Worm (Caenorhabditis elegans): ENCODE results near the gene wdr-48.

Gene wdr-48

DNA sequence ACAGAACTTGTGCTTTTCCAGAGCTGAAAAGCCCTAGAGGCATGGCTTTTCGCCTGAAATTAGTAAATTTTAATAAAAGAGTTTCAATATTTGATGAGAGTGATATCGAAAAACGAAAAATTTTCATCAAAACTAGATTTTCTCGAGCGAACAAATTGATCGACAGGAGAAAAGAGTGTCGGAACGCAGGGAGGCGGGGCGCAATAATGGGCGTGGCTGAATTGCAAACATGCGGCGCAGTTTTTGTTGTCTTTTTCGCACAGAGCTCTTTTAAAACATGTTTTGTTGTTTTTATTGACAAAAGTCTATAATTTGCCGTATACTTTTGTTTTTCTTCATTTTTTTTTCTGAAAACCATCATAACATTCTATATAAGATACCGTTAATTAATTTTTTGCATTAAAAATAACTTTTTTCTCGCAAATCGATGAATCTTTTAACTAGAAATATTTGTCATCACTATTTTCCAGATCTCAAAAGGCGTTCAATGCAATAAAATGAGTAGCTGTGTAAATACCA is at the start of gene wdr-48, which contains the start of gene sel-5:
Gene wdr-48 (plus strand): TSS at position 469 of the 519 bp plus-strand sequence.
Gene sel-5 (minus strand): TSS at position 53 of the 519 bp plus-strand sequence.
- TF ChIP-seq skn-1 (tag; optimal IDR thresholded peaks at IDR 0.05) (peak; percentile 55), isw-1 (GFP tag; IDR thresholded peaks at IDR 0.05) (no peak), ztf-11 (tag; optimal IDR thresholded peaks at IDR 0.05) (no peak), elt-3 (tag; optimal IDR thresholded peaks at IDR 0.05) (peak in 1 of 6 experiments; percentile 23), blmp-1 (tag; optimal IDR thresholded peaks at IDR 0.05) (peak; percentile 60), nhr-47 (tag; optimal IDR thresholded peaks at IDR 0.05) (peak; percentile 39), mab-9 (GFP tag; IDR thresholded peaks at IDR 0.05) (no peak), efl-1 (optimal IDR thresholded peaks at IDR 0.05) (peak; percentile 19 to 40), efl-1 (GFP tag; optimal IDR thresholded peaks at IDR 0.05 in 1 of 2) (peak; percentile 60 to 95), nhr-28 (tag; optimal IDR thresholded peaks at IDR 0.05) (no peak), C16A3.4 (tag; optimal IDR thresholded peaks at IDR 0.05) (peak; percentile 12), nhr-20 (tag; optimal IDR thresholded peaks at IDR 0.05) (peak; percentile 36), lir-3 (tag; optimal IDR thresholded peaks at IDR 0.05; ENCODE audit: poor library complexity) (no peak), nhr-77 (tag; optimal IDR thresholded peaks at IDR 0.05) (no peak), ceh-82 (tag; optimal IDR thresholded peaks at IDR 0.05) (peak in 1 of 3 experiments; percentile 18), grh-1 (GFP tag; IDR thresholded peaks at IDR 0.05) (no peak), lin-39 (tag; optimal IDR thresholded peaks at IDR 0.05) (no peak), rnt-1 (tag; optimal IDR thresholded peaks at IDR 0.05) (peak; percentile 39), mdl-1 (tag; optimal IDR thresholded peaks at IDR 0.05) (no peak), nhr-12 (tag; optimal IDR thresholded peaks at IDR 0.05) (no peak), ces-1 (GFP tag; optimal IDR thresholded peaks at IDR 0.05) (no peak), lin-35 (GFP tag; optimal IDR thresholded peaks at IDR 0.05) (peak; percentile 25 to 53), ceh-8 (GFP tag; optimal IDR thresholded peaks at IDR 0.05) (no peak), C04F5.9 (tag; optimal IDR thresholded peaks at IDR 0.05) (no peak), swsn-7 (tag; optimal IDR thresholded peaks at IDR 0.05) (no peak), mef-2 (tag; optimal IDR thresholded peaks at IDR 0.05) (no peak), snu-23 (GFP tag; optimal IDR thresholded peaks at IDR 0.05) (peak; percentile 35), xbp-1 (tag; optimal IDR thresholded peaks at IDR 0.05) (peak; percentile 20), dpl-1 (GFP tag; optimal IDR thresholded peaks at IDR 0.05) (peak; percentile 39 to 62 (median 43)), nhr-71 (tag; optimal IDR thresholded peaks at IDR 0.05) (peak; percentile 33), sup-37 (GFP tag; optimal IDR thresholded peaks at IDR 0.05) (no peak), F16B12.6 (tag; optimal IDR thresholded peaks at IDR 0.05) (peak; percentile 42), hlh-4 (tag; optimal IDR thresholded peaks at IDR 0.05) (no peak), nhr-11 (tag; optimal IDR thresholded peaks at IDR 0.05) (no peak), mep-1 (tag; optimal IDR thresholded peaks at IDR 0.05) (peak; percentile 37), sox-4 (tag; optimal IDR thresholded peaks at IDR 0.05) (no peak), lsy-2 (tag; optimal IDR thresholded peaks at IDR 0.05) (peak; percentile 53 to 59)

DNA sequence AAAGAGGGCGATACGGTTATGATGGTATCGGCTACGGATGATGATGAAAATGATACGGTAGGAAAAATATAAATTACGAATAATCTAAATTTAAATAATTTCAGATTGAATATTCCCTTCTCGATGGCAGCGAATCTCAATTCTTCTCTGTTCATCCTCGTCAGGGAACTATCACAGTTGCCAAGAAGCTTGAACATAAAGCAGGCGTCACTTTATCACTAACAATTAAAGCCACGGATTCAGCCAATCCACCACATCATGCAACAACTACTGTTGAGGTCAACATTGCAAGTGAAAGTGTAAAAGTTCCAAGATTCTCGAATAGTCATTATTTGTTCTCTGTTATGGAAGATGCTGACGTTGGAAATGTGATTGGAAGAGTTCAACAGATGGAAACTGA is 47.7 kb upstream of the wdr-48 start:
- TF ChIP-seq nhr-12 (tag; optimal IDR thresholded peaks at IDR 0.05) (no peak), dsc-1 (tag; optimal IDR thresholded peaks at IDR 0.05) (no peak), aha-1 (tag; optimal IDR thresholded peaks at IDR 0.05) (no peak), unc-130 (tag; optimal IDR thresholded peaks at IDR 0.05) (no peak), mef-2 (tag; optimal IDR thresholded peaks at IDR 0.05) (no peak), nhr-85 (tag) (peak; percentile 46), nhr-77 (tag; optimal IDR thresholded peaks at IDR 0.05) (no peak), hlh-4 (tag; optimal IDR thresholded peaks at IDR 0.05) (no peak), elt-2 (tag; optimal IDR thresholded peaks at IDR 0.05) (no peak), efl-1 (optimal IDR thresholded peaks at IDR 0.05) (no peak), efl-1 (GFP tag; optimal IDR thresholded peaks at IDR 0.05 in 1 of 2) (peak in 1 of 2 experiments; percentile 34), lin-13 (GFP tag; optimal IDR thresholded peaks at IDR 0.05) (no peak), unc-98 (GFP tag; IDR thresholded peaks at IDR 0.05) (no peak), nhr-71 (tag; optimal IDR thresholded peaks at IDR 0.05) (no peak)

Data from whole organism, L1 larva.